Worm (Caenorhabditis elegans) whole organism, late embryonic: ENCODE results near the gene C01B9.1.
A peak's percentile ranks its signal among the peaks of the same experiment; 100 is the strongest.

Source experiments
- F13H6.1 ChIP-seq: sonication (generic microtip); optimal IDR thresholded peaks from 2 replicates; lab custom pipeline; 2016; ENCODE audit warnings: missing genetic modification characterization, missing compliant biosample characterization
- K02D7.2 ChIP-seq: sonication (generic microtip); optimal IDR thresholded peaks from 2 replicates; lab custom pipeline; 2017; ENCODE audit warnings: mild to moderate bottlenecking, missing genetic modification characterization, missing compliant biosample characterization
- K09A11.1 ChIP-seq: sonication (generic microtip); optimal IDR thresholded peaks from 2 replicates; lab custom pipeline; 2017; ENCODE audit warnings: antibody characterized with exemption, mild to moderate bottlenecking, missing genetic modification characterization, missing compliant biosample characterization; ENCODE audit not compliant: insufficient read depth
- T23F11.4 ChIP-seq: fragments of 200-800 bp; sonication (Bioruptor generic); optimal IDR thresholded peaks from 2 replicates; lab custom pipeline; 2018; ENCODE audit warnings: mild to moderate bottlenecking, missing genetic modification characterization, missing compliant biosample characterization
- ahr-1 ChIP-seq: sonication (generic microtip); optimal IDR thresholded peaks from 2 replicates; lab custom pipeline; 2016; ENCODE audit warnings: missing genetic modification characterization, missing compliant biosample characterization
- ama-1 ChIP-seq: fragments of 150-350 bp; optimal IDR thresholded peaks from 2 replicates; lab custom pipeline; 2014
- ceh-14 ChIP-seq: sonication (generic microtip); optimal IDR thresholded peaks from 2 replicates; lab custom pipeline; 2016; ENCODE audit warnings: missing genotype, missing genetic modification characterization, missing compliant biosample characterization
- ceh-18 ChIP-seq: sonication (generic microtip); optimal IDR thresholded peaks from 2 replicates; lab custom pipeline; 2016; ENCODE audit warnings: missing genetic modification characterization, missing compliant biosample characterization
- ceh-2 ChIP-seq: sonication (generic microtip); optimal IDR thresholded peaks from 2 replicates; lab custom pipeline; 2016; ENCODE audit warnings: missing genotype, missing genetic modification characterization, missing compliant biosample characterization
- ceh-22 ChIP-seq: sonication (generic microtip); optimal IDR thresholded peaks from 2 replicates; lab custom pipeline; 2017; ENCODE audit warnings: missing biosample characterization, missing genetic modification characterization
- ceh-30 ChIP-seq: fragments of 150-350 bp; optimal IDR thresholded peaks from 2 replicates; lab custom pipeline; 2014; ENCODE audit warnings: missing biosample characterization, missing genetic modification characterization
- ceh-34 ChIP-seq: sonication (generic microtip); optimal IDR thresholded peaks from 2 replicates; lab custom pipeline; 2016; ENCODE audit warnings: mild to moderate bottlenecking, missing genetic modification characterization, missing compliant biosample characterization
- ceh-48 ChIP-seq: sonication (generic microtip); optimal IDR thresholded peaks from 2 replicates; lab custom pipeline; 2016; ENCODE audit warnings: missing genetic modification characterization, inconsistent platforms, missing compliant biosample characterization
- che-1 ChIP-seq: sonication (generic microtip); optimal IDR thresholded peaks from 2 replicates; lab custom pipeline; 2016; ENCODE audit warnings: mild to moderate bottlenecking, missing genetic modification characterization, missing compliant biosample characterization
- dmd-4 ChIP-seq: sonication (generic microtip); optimal IDR thresholded peaks from 2 replicates; lab custom pipeline; 2016; ENCODE audit warnings: borderline replicate concordance, missing genetic modification characterization, missing compliant biosample characterization
- dve-1 ChIP-seq: sonication (generic microtip); optimal IDR thresholded peaks from 2 replicates; lab custom pipeline; 2017; ENCODE audit warnings: antibody characterized with exemption, mild to moderate bottlenecking, missing genetic modification characterization, missing compliant biosample characterization
- ets-4 ChIP-seq: sonication (generic microtip); optimal IDR thresholded peaks from 2 replicates; lab custom pipeline; 2016; ENCODE audit warnings: missing genetic modification characterization, missing compliant biosample characterization
- fax-1 ChIP-seq: sonication (generic microtip); optimal IDR thresholded peaks from 2 replicates; lab custom pipeline; 2016; ENCODE audit warnings: missing genotype, missing genetic modification characterization, missing compliant biosample characterization
- fkh-10 ChIP-seq: fragments of 150-350 bp; optimal IDR thresholded peaks from 2 replicates; lab custom pipeline; 2014; ENCODE audit warnings: missing biosample characterization, missing genetic modification reagents, missing genetic modification characterization
- hlh-13 ChIP-seq: fragments of 200-800 bp; sonication (Bioruptor generic); optimal IDR thresholded peaks from 2 replicates; lab custom pipeline; 2018; ENCODE audit warnings: mild to moderate bottlenecking, missing genetic modification characterization, missing compliant biosample characterization
- hlh-8 ChIP-seq: sonication (generic microtip); optimal IDR thresholded peaks from 2 replicates; lab custom pipeline; 2016; ENCODE audit warnings: missing genotype, missing genetic modification characterization, missing compliant biosample characterization
- lim-6 ChIP-seq: sonication (generic microtip); optimal IDR thresholded peaks from 2 replicates; lab custom pipeline; 2016; ENCODE audit warnings: missing genetic modification characterization, missing compliant biosample characterization
- mec-3 ChIP-seq: sonication (generic microtip); optimal IDR thresholded peaks from 2 replicates; lab custom pipeline; 2016; ENCODE audit warnings: borderline replicate concordance, missing genetic modification characterization, missing compliant biosample characterization
- nhr-11 ChIP-seq: fragments of 150-350 bp; optimal IDR thresholded peaks from 2 replicates; lab custom pipeline; 2014; ENCODE audit warnings: missing biosample characterization, missing genetic modification characterization
- nhr-232 ChIP-seq: sonication (generic microtip); optimal IDR thresholded peaks from 2 replicates; lab custom pipeline; 2016; ENCODE audit warnings: missing genetic modification characterization, missing compliant biosample characterization
- pax-1 ChIP-seq: fragments of 150-350 bp; optimal IDR thresholded peaks from 2 replicates; lab custom pipeline; 2014; ENCODE audit warnings: missing biosample characterization, missing genetic modification characterization
- pha-4 ChIP-seq: fragments of 150-350 bp; optimal IDR thresholded peaks from 2 replicates; lab custom pipeline; 2018; ENCODE audit warnings: missing biosample characterization, missing genetic modification reagents, missing genetic modification characterization
- pqm-1 ChIP-seq: sonication (generic microtip); optimal IDR thresholded peaks from 2 replicates; lab custom pipeline; 2016; ENCODE audit warnings: missing genetic modification characterization, missing compliant biosample characterization
- pros-1 ChIP-seq: fragments of 150-350 bp; optimal IDR thresholded peaks from 2 replicates; lab custom pipeline; 2014; ENCODE audit warnings: missing biosample characterization, missing genetic modification reagents, missing genetic modification characterization
- sdc-2 ChIP-seq: sonication (generic microtip); optimal IDR thresholded peaks from 2 replicates; lab custom pipeline; 2016; ENCODE audit warnings: missing genotype, missing genetic modification characterization, missing compliant biosample characterization
- sox-4 ChIP-seq: sonication (generic microtip); optimal IDR thresholded peaks from 2 replicates; lab custom pipeline; 2017; ENCODE audit warnings: mild to moderate bottlenecking, missing genetic modification characterization, inconsistent platforms, missing compliant biosample characterization
- syd-9 ChIP-seq: sonication (generic microtip); optimal IDR thresholded peaks from 2 replicates; lab custom pipeline; 2016; ENCODE audit warnings: mild to moderate bottlenecking, missing genetic modification characterization, moderate library complexity, missing compliant biosample characterization
- unc-86 ChIP-seq: sonication (generic microtip); optimal IDR thresholded peaks from 2 replicates; lab custom pipeline; 2016; ENCODE audit warnings: missing genetic modification characterization, missing compliant biosample characterization
- zip-5 ChIP-seq: sonication (generic microtip); optimal IDR thresholded peaks from 2 replicates; lab custom pipeline; 2016; ENCODE audit warnings: missing genetic modification characterization, missing compliant biosample characterization

The C01B9.1 gene

ce11 chrII:13780792-13781248 lies 9.4 kb downstream of the C01B9.1 start:
- TF ChIP-seq dve-1 (peak; percentile 87), ceh-48 (no peak)

ce11 chrII:13783880-13784279 lies 12.5 kb downstream of the C01B9.1 start, which contains the start of gene C01B9.4:
TSS of gene C01B9.4 (minus strand) at chrII:13783980.
- no peak for TF ChIP-seq mec-3 (tag; lab: Kevin White, UChicago)
- TF ChIP-seq ets-4 (tag; lab: Kevin White, UChicago), result no peak
- no peak for TF ChIP-seq K09A11.1 (tag; lab: Kevin White, UChicago)
- TF ChIP-seq che-1 (tag; lab: Kevin White, UChicago), result no peak
- no peak for TF ChIP-seq ceh-30 (tag; lab: Kevin White, UChicago)
- no peak for TF ChIP-seq sdc-2 (tag; lab: Kevin White, UChicago)
- TF ChIP-seq ceh-14, result no peak
- no peak for TF ChIP-seq pha-4 (tag; lab: Kevin White, UChicago)
- TF ChIP-seq dmd-4, result no peak
- TF ChIP-seq nhr-11 (tag; lab: Kevin White, UChicago), result no peak
- TF ChIP-seq hlh-13, result no peak
- TF ChIP-seq nhr-232 (tag; lab: Kevin White, UChicago), result no peak
- no peak for TF ChIP-seq K02D7.2
- TF ChIP-seq F13H6.1 (tag; lab: Kevin White, UChicago), result no peak
- TF ChIP-seq ceh-34 (tag; lab: Kevin White, UChicago), result no peak
- TF ChIP-seq ceh-22, result no peak
- TF ChIP-seq fkh-10 (GFP tag; lab: Kevin White, UChicago), result no peak

DNA sequence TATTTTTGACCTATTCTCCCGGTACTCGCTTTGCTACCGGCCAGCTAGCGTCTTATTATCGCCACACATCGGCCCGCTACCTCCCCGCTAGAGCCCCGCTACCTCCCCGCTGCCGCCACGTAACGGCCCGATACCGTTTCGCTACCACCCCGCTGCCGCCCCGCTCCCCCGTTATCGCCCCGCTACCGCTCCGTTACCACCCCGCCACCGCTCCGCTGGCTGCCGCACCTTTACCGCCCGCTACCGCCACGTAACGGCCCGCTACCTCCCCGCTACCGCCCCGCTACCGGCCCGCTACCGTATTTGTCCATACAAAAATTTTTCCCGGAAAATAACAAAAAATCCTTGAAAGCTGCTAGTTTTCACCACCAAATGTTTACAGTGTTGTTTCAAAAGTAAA lies 14.2 kb downstream of the C01B9.1 start:
- no peak for TF ChIP-seq mec-3 (tag; lab: Kevin White, UChicago)
- TF ChIP-seq fax-1 (tag; lab: Kevin White, UChicago), result no peak
- no peak for TF ChIP-seq ahr-1 (tag; lab: Kevin White, UChicago)
- no peak for TF ChIP-seq pax-1 (tag; lab: Kevin White, UChicago)
- TF ChIP-seq pros-1 (tag; lab: Kevin White, UChicago), result no peak
- no peak for TF ChIP-seq ceh-34 (tag; lab: Kevin White, UChicago)
- no peak for TF ChIP-seq pqm-1
- TF ChIP-seq ama-1 (lab: Kevin White, UChicago), result no peak
- TF ChIP-seq lim-6 (tag; lab: Kevin White, UChicago), result no peak
- TF ChIP-seq ceh-18 (tag; lab: Kevin White, UChicago), result no peak
- TF ChIP-seq sox-4 (tag; lab: Kevin White, UChicago), result no peak

- TF ChIP-seq nhr-11 (tag; lab: Kevin White, UChicago), result no peak
- TF ChIP-seq zip-5 (tag; lab: Kevin White, UChicago), result no peak
- no peak for TF ChIP-seq mec-3 (tag; lab: Kevin White, UChicago)
- TF ChIP-seq, all 69 proteins: peak for 0
Measured at ce11 chrII:13786899-13787298, 15.5 kb downstream of the C01B9.1 start.

- TF ChIP-seq F13H6.1 (tag; lab: Kevin White, UChicago) (no peak), hlh-8 (tag; lab: Kevin White, UChicago) (peak; percentile 40)
Measured at ce11 chrII:13788813-13789212, 17.4 kb downstream of the C01B9.1 start.

DNA sequence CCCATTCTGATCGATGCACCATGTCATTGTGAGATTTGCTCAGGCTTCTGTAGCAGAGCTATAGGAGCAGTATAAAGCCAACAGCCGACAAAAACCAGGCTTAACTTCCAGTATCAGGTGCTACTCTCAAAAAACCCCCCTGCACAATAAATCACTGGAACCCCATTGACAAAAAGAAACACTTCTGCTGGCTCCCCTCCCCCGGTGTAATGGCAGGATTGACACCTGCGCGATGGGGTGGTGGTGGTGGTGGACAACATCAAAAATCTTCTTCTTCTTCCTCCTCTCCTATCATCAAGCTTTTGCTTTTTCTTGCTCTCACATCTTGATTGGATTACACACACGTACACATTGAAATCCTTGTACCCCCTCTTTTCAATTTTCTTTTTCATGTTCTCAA lies 18.3 kb downstream of the C01B9.1 start:
- TF ChIP-seq ceh-2 (tag; lab: Kevin White, UChicago), result no peak
- no peak for TF ChIP-seq unc-86 (tag; lab: Kevin White, UChicago)
- TF ChIP-seq syd-9 (tag; lab: Kevin White, UChicago), result no peak
- TF ChIP-seq che-1 (tag; lab: Kevin White, UChicago), result no peak
- no peak for TF ChIP-seq T23F11.4 (GFP tag; lab: Kevin White, UChicago)
- TF ChIP-seq ceh-18 (tag; lab: Kevin White, UChicago), result peak; percentile 37
